Fruit fly (Drosophila melanogaster) whole organism, wandering third instar larva: ENCODE data around the gene CG13313.

ENCODE experiments used
- Abd-B ChIP-seq: fragments of >200 bp; optimal IDR thresholded peaks from 2 replicates; lab custom pipeline; 2017; ENCODE audit warnings: missing biosample characterization, missing genetic modification characterization
- Jra ChIP-seq: sonication (Bioruptor generic); optimal IDR thresholded peaks from 2 replicates; lab custom pipeline; 2016; ENCODE audit warnings: missing biosample characterization, missing genetic modification characterization
- OdsH ChIP-seq: fragments of 200-800 bp; sonication (Bioruptor generic); optimal IDR thresholded peaks from 2 replicates; lab custom pipeline; 2016; ENCODE audit warnings: missing biosample characterization, mild to moderate bottlenecking, missing genetic modification characterization
- pan ChIP-seq: fragments of >200 bp; optimal IDR thresholded peaks from 2 replicates; lab custom pipeline; 2017

dm6 chr3L:8981495-8981894 lies 22.8 kb downstream of the CG13313 start, which contains the start of gene CG13314:
- TF ChIP-seq pan (lab: Kevin White, UChicago) (no peak), Abd-B (GFP tag; lab: Kevin White, UChicago) (no peak), OdsH (no peak), Jra (GFP tag; lab: Kevin White, UChicago) (no peak)
